Fruit fly (Drosophila melanogaster): ENCODE results near the gene Marcal1.

- TF ChIP-seq Hmx (GFP tag; optimal IDR thresholded peaks at IDR 0.05) (no peak), gem (tag; optimal IDR thresholded peaks at IDR 0.05) (no peak), Hr78 (GFP tag; optimal IDR thresholded peaks at IDR 0.05) (no peak), D (optimal IDR thresholded peaks at IDR 0.05) (no peak), D (GFP tag; optimal IDR thresholded peaks at IDR 0.05) (no peak), stwl (tag; optimal IDR thresholded peaks at IDR 0.05) (no peak), Blimp-1 (GFP tag; optimal IDR thresholded peaks at IDR 0.05) (no peak)
Measured at dm6 chr2L:4958111-4958510, 2.8 kb downstream of the Marcal1 start, which contains the start of gene CG34124.

Data from whole organism, embryonic.